Worm (Caenorhabditis elegans) whole organism, L4 larva: ENCODE measurements around the gene C16C8.14.

Source experiments
- D1046.2 ChIP-seq: fragments of 200-800 bp; sonication (Bioruptor generic); IDR thresholded peaks from 2 replicates; pipeline ENCODE4 v1.3.6; 2022; ENCODE audit warnings: missing genetic modification characterization, missing compliant biosample characterization
- F26F4.8 ChIP-seq: fragments of 200-800 bp; sonication (Bioruptor generic); conservative IDR thresholded peaks from 2 replicates; pipeline ENCODE4 v1.3.6; 2022; ENCODE audit warnings: missing genetic modification characterization, missing compliant biosample characterization
- F44E2.7 ChIP-seq: fragments of 200-800 bp; sonication (Bioruptor generic); IDR thresholded peaks from 2 replicates; pipeline ENCODE4 v2.1.2; 2022; ENCODE audit warnings: missing genetic modification characterization, missing compliant biosample characterization
- F49E8.2 ChIP-seq: sonication (generic microtip); optimal IDR thresholded peaks from 2 replicates; lab custom pipeline; 2016; ENCODE audit warnings: missing compliant biosample characterization, mild to moderate bottlenecking, missing genetic modification characterization, borderline replicate concordance
- Y105C5A.15 ChIP-seq: fragments of 200-800 bp; sonication (Bioruptor generic); IDR thresholded peaks from 2 replicates; pipeline ENCODE4 v1.3.6; 2022; ENCODE audit warnings: missing genetic modification characterization, missing compliant biosample characterization
- Y48G9A.11 ChIP-seq: fragments of 200-800 bp; sonication (Bioruptor generic); IDR thresholded peaks from 2 replicates; pipeline ENCODE4 v1.3.6; 2022; ENCODE audit warnings: missing genetic modification reagents, missing genetic modification characterization, missing compliant biosample characterization
- ZK337.2 ChIP-seq: fragments of 200-800 bp; sonication (Bioruptor generic); IDR thresholded peaks from 2 replicates; pipeline ENCODE4 v1.3.6; 2022; ENCODE audit warnings: missing genetic modification reagents, missing genetic modification characterization, missing compliant biosample characterization
- aly-2 ChIP-seq: sonication (generic microtip); optimal IDR thresholded peaks from 2 replicates; lab custom pipeline; 2018; ENCODE audit warnings: missing biosample characterization, missing genetic modification characterization
- ceh-62 ChIP-seq: sonication (generic microtip); optimal IDR thresholded peaks from 2 replicates; lab custom pipeline; 2017; ENCODE audit warnings: missing biosample characterization, missing genetic modification characterization
- ceh-82 ChIP-seq: sonication (generic microtip); optimal IDR thresholded peaks from 2 replicates; lab custom pipeline; 2017; ENCODE audit warnings: missing biosample characterization, missing genetic modification characterization
- ces-1 ChIP-seq: fragments of 150-350 bp; sonication (generic microtip); optimal IDR thresholded peaks from 4 replicates; lab custom pipeline; 2014; ENCODE audit warnings: missing biosample characterization, missing genetic modification reagents, missing genetic modification characterization
- cey-2 ChIP-seq: sonication (generic microtip); optimal IDR thresholded peaks from 3 replicates; lab custom pipeline; 2017; ENCODE audit warnings: missing genetic modification characterization, mild to moderate bottlenecking, missing compliant biosample characterization, antibody characterized with exemption, borderline replicate concordance; ENCODE audit not compliant: insufficient read depth
- ctbp-1 ChIP-seq: fragments of 200-800 bp; sonication (Bioruptor generic); IDR thresholded peaks from 2 replicates; pipeline ENCODE4 v1.3.6; 2022; ENCODE audit warnings: missing genetic modification reagents, missing genetic modification characterization, missing compliant biosample characterization
- daf-19 ChIP-seq: fragments of 200-800 bp; sonication (Bioruptor generic); conservative IDR thresholded peaks from 2 replicates; pipeline ENCODE4 v1.3.6; 2022; ENCODE audit warnings: missing genetic modification characterization, missing compliant biosample characterization
- daf-8 ChIP-seq: fragments of 200-800 bp; sonication (Bioruptor generic); IDR thresholded peaks from 2 replicates; pipeline ENCODE4 v1.3.6; 2022; ENCODE audit warnings: missing genetic modification characterization, missing compliant biosample characterization
- dmd-6 ChIP-seq: fragments of 200-800 bp; sonication (Bioruptor generic); IDR thresholded peaks from 2 replicates; pipeline ENCODE4 v1.3.6; 2022; ENCODE audit warnings: missing genetic modification reagents, missing genetic modification characterization, missing compliant biosample characterization
- dmd-8 ChIP-seq: fragments of 200-800 bp; sonication (Bioruptor generic); IDR thresholded peaks from 2 replicates; pipeline ENCODE4 v1.3.6; 2022; ENCODE audit warnings: missing genetic modification characterization, missing compliant biosample characterization
- duxl-1 ChIP-seq: sonication (generic microtip); optimal IDR thresholded peaks from 2 replicates; lab custom pipeline; 2016; ENCODE audit warnings: mild to moderate bottlenecking, missing genetic modification characterization, moderate library complexity, missing compliant biosample characterization; ENCODE audit not compliant: poor library complexity
- dve-1 ChIP-seq: sonication (generic microtip); optimal IDR thresholded peaks from 2 replicates; lab custom pipeline; 2017; ENCODE audit warnings: antibody characterized with exemption, mild to moderate bottlenecking, missing genetic modification characterization, missing compliant biosample characterization; ENCODE audit not compliant: insufficient read depth
- egl-43 ChIP-seq: fragments of 200-800 bp; sonication (Bioruptor generic); IDR thresholded peaks from 2 replicates; pipeline ENCODE4 v1.3.6; 2022; ENCODE audit warnings: missing genetic modification reagents, missing genetic modification characterization, missing compliant biosample characterization
- gei-8 ChIP-seq: fragments of 200-800 bp; sonication (Bioruptor generic); optimal IDR thresholded peaks from 2 replicates; lab custom pipeline; 2018; ENCODE audit warnings: mild to moderate bottlenecking, missing genetic modification characterization, missing compliant biosample characterization
- hif-1 ChIP-seq, 2 experiments: sonication (generic microtip); optimal IDR thresholded peaks; 2 replicates each; lab custom pipeline; 2016 to 2017; ENCODE audit warnings: missing compliant biosample characterization in 2 of 2, missing genetic modification characterization in 2 of 2, missing genetic modification reagents in 2 of 2, missing genotype in 2 of 2, mild to moderate bottlenecking in 1 of 2
- hlh-30 ChIP-seq: sonication (generic microtip); optimal IDR thresholded peaks from 2 replicates; lab custom pipeline; 2017; ENCODE audit warnings: antibody characterized with exemption, mild to moderate bottlenecking, missing genetic modification characterization, missing compliant biosample characterization; ENCODE audit not compliant: insufficient read depth
- lim-7 ChIP-seq: fragments of 200-800 bp; sonication (Bioruptor generic); IDR thresholded peaks from 2 replicates; pipeline ENCODE4 v1.3.6; 2022; ENCODE audit warnings: missing genetic modification characterization, missing compliant biosample characterization
- lin-1 ChIP-seq: fragments of 200-800 bp; sonication (Bioruptor generic); IDR thresholded peaks from 2 replicates; pipeline ENCODE4 v1.3.6; 2022; ENCODE audit warnings: missing genetic modification reagents, missing genetic modification characterization, missing compliant biosample characterization
- lin-15B ChIP-seq: fragments of 150-350 bp; sonication (generic microtip); optimal IDR thresholded peaks from 3 replicates; lab custom pipeline; 2014; ENCODE audit warnings: missing biosample characterization, missing genetic modification characterization
- lin-29 ChIP-seq: fragments of 200-800 bp; sonication (Bioruptor generic); IDR thresholded peaks from 2 replicates; pipeline ENCODE4 v1.3.6; 2022; ENCODE audit warnings: missing genetic modification reagents, missing genetic modification characterization, missing compliant biosample characterization
- lin-38 ChIP-seq: fragments of 200-800 bp; sonication (Bioruptor generic); IDR thresholded peaks from 2 replicates; pipeline ENCODE4 v1.3.6; 2022; ENCODE audit warnings: missing genetic modification reagents, missing genetic modification characterization, missing compliant biosample characterization
- lin-39 ChIP-seq: fragments of 150-350 bp; optimal IDR thresholded peaks from 2 replicates; lab custom pipeline; 2014; ENCODE audit warnings: missing biosample characterization, missing genetic modification reagents, missing genetic modification characterization
- lir-3 ChIP-seq: sonication (generic microtip); optimal IDR thresholded peaks from 2 replicates; lab custom pipeline; 2016; ENCODE audit warnings: mild to moderate bottlenecking, missing genetic modification characterization, missing compliant biosample characterization
- lsy-2 ChIP-seq, 2 experiments: fragments of 150-350 bp in 1 of 2; sonication (generic microtip) in 1 of 2; optimal IDR thresholded peaks; 2 replicates each; lab custom pipeline; 2014 to 2017; ENCODE audit warnings: missing biosample characterization in 2 of 2, missing genetic modification characterization in 2 of 2
- mdt-29 ChIP-seq: fragments of 200-800 bp; sonication (Bioruptor generic); IDR thresholded peaks from 2 replicates; pipeline ENCODE4 v1.3.6; 2022; ENCODE audit warnings: missing genetic modification reagents, missing genetic modification characterization, missing compliant biosample characterization
- mes-2 ChIP-seq: sonication (generic microtip); optimal IDR thresholded peaks from 2 replicates; lab custom pipeline; 2016; ENCODE audit warnings: missing genotype, mild to moderate bottlenecking, missing genetic modification characterization, missing compliant biosample characterization; ENCODE audit not compliant: poor library complexity, severe bottlenecking
- nhr-10 ChIP-seq: fragments of 150-350 bp; optimal IDR thresholded peaks from 2 replicates; lab custom pipeline; 2014; ENCODE audit warnings: missing biosample characterization, missing genetic modification characterization
- nhr-111 ChIP-seq: fragments of 200-800 bp; sonication (Bioruptor generic); optimal IDR thresholded peaks from 2 replicates; lab custom pipeline; 2018; ENCODE audit warnings: mild to moderate bottlenecking, missing genetic modification characterization, missing compliant biosample characterization
- nhr-25 ChIP-seq: sonication (generic microtip); optimal IDR thresholded peaks from 2 replicates; lab custom pipeline; 2017; ENCODE audit warnings: missing genetic modification characterization, mild to moderate bottlenecking, missing compliant biosample characterization, antibody characterized with exemption, moderate library complexity, borderline replicate concordance; ENCODE audit not compliant: insufficient read depth
- nhr-28 ChIP-seq: fragments of 150-350 bp; optimal IDR thresholded peaks from 2 replicates; lab custom pipeline; 2014; ENCODE audit warnings: missing biosample characterization, missing genetic modification characterization
- nhr-76 ChIP-seq: fragments of 150-350 bp; optimal IDR thresholded peaks from 2 replicates; lab custom pipeline; 2014; ENCODE audit warnings: missing biosample characterization, missing genetic modification characterization
- nhr-77 ChIP-seq: fragments of 150-350 bp; optimal IDR thresholded peaks from 2 replicates; lab custom pipeline; 2014; ENCODE audit warnings: missing biosample characterization, missing genetic modification characterization
- pha-4 ChIP-seq, 2 experiments: fragments of 150-350 bp in 1 of 2; fragments of 200-800 bp in 1 of 2; sonication (Bioruptor generic) in 1 of 2; IDR thresholded peaks in 1 of 2; optimal IDR thresholded peaks in 1 of 2; 2 replicates each; pipeline versions ENCODE4 v1.3.6 to Lab custom; 2014 to 2022; ENCODE audit warnings: missing genetic modification characterization in 2 of 2, missing genetic modification reagents in 2 of 2, missing biosample characterization in 1 of 2, missing compliant biosample characterization in 1 of 2
- pqm-1 ChIP-seq: sonication (generic microtip); optimal IDR thresholded peaks from 2 replicates; lab custom pipeline; 2017; ENCODE audit warnings: missing biosample characterization, missing genetic modification characterization
- rbr-2 ChIP-seq: sonication (generic microtip); optimal IDR thresholded peaks from 2 replicates; lab custom pipeline; 2016; ENCODE audit warnings: missing genotype, missing genetic modification characterization, missing compliant biosample characterization
- skn-1 ChIP-seq: fragments of 150-350 bp; optimal IDR thresholded peaks from 2 replicates; lab custom pipeline; 2014; ENCODE audit warnings: missing biosample characterization, missing genetic modification characterization
- tag-97 ChIP-seq: fragments of 200-800 bp; sonication (Bioruptor generic); IDR thresholded peaks from 2 replicates; pipeline ENCODE4 v1.3.6; 2022; ENCODE audit warnings: missing genetic modification characterization, missing compliant biosample characterization
- tra-1 ChIP-seq: fragments of 200-800 bp; sonication (Bioruptor generic); IDR thresholded peaks from 2 replicates; pipeline ENCODE4 v1.3.6; 2022; ENCODE audit warnings: missing genetic modification reagents, missing genetic modification characterization, missing compliant biosample characterization
- unc-39 ChIP-seq: sonication (generic microtip); optimal IDR thresholded peaks from 2 replicates; lab custom pipeline; 2017; ENCODE audit warnings: missing biosample characterization, missing genetic modification characterization
- unc-62 ChIP-seq, 3 experiments: fragments of 150-350 bp in 1 of 3; sonication (generic microtip); optimal IDR thresholded peaks in 2 of 3; peaks in 1 of 3; 1 replicate in 1 of 3; 2 replicates in 2 of 3; lab custom pipeline; 2014 to 2017; ENCODE audit warnings: missing biosample characterization in 3 of 3, missing genetic modification characterization in 3 of 3, missing genetic modification reagents in 3 of 3, missing genotype in 1 of 3
- zip-11 ChIP-seq: fragments of 200-800 bp; sonication (Bioruptor generic); IDR thresholded peaks from 2 replicates; pipeline ENCODE4 v1.3.6; 2022; ENCODE audit warnings: missing genetic modification characterization, missing compliant biosample characterization

Gene C16C8.14

DNA sequence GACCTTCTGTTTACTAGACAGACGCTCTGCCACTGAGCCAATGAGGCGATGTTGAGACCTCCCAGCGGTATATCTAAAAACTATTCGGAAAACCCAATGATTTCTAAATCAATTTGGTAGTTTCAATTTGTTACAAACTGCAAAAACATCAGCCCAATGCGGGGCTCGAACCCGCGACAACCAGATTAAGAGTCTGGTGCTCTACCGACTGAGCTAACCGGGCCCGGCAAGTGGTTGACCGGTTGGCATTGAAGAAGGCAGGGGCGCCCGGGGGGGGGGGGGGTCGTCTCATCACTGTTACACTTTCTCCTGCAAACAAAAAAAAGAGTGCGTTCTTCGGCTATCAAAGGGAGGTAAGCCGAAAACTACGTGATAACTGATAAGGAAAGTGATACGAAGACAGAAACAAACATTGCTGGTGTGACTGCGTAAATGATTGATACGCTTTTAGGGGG lies 10.3 kb upstream of the C16C8.14 start (continued):
- TF ChIP-seq lin-29 (GFP tag; lab: Robert Waterston, UW), result no peak
- TF ChIP-seq rbr-2 (tag; lab: Kevin White, UChicago), result peak; percentile 48
- TF ChIP-seq nhr-10 (tag; lab: Kevin White, UChicago), result no peak
- peak; percentile 84 for TF ChIP-seq Y48G9A.11
- TF ChIP-seq F49E8.2 (tag; lab: Kevin White, UChicago), result peak; percentile 8
- TF ChIP-seq F44E2.7 (GFP tag; lab: Robert Waterston, UW), result peak; percentile 77; the same call in 1 of the 2 replicates
- no peak for TF ChIP-seq skn-1
- no peak for TF ChIP-seq lin-15B (tag; lab: Kevin White, UChicago)
- TF ChIP-seq daf-19 (GFP tag; lab: Robert Waterston, UW), result no peak; the same call in 1 of the 2 replicates
- TF ChIP-seq zip-11 (GFP tag; lab: Robert Waterston, UW), result no peak
- no peak for TF ChIP-seq nhr-76 (tag; lab: Kevin White, UChicago)
- TF ChIP-seq D1046.2 (GFP tag; lab: Robert Waterston, UW), result peak; percentile 77; the same call in 1 of the 2 replicates
- TF ChIP-seq aly-2 (tag; lab: Kevin White, UChicago), result no peak
- TF ChIP-seq pqm-1 (tag; lab: Kevin White, UChicago), result peak; percentile 67
- TF ChIP-seq tra-1 (GFP tag; lab: Robert Waterston, UW), result peak; percentile 90
- no peak for TF ChIP-seq lin-39 (tag; lab: Kevin White, UChicago)
- TF ChIP-seq dmd-8 (GFP tag; lab: Robert Waterston, UW), result peak; percentile 91
- peak; percentile 37 for TF ChIP-seq mes-2 (tag; lab: Kevin White, UChicago)
- peak; percentile 86 for TF ChIP-seq mdt-29
- peak; percentile 91 for TF ChIP-seq gei-8 (GFP tag; lab: Kevin White, UChicago)
- TF ChIP-seq lir-3 (tag; lab: Kevin White, UChicago), result peak; percentile 48
- TF ChIP-seq dmd-6 (GFP tag; lab: Robert Waterston, UW), result peak; percentile 81
- TF ChIP-seq lsy-2 (tag; optimal IDR thresholded peaks at IDR 0.05; lab: Kevin White, UChicago), result peak in 1 of 2 experiments; percentile 63
- no peak for TF ChIP-seq nhr-25 (tag; lab: Kevin White, UChicago)
- TF ChIP-seq nhr-111 (GFP tag; lab: Kevin White, UChicago), result no peak
- no peak for TF ChIP-seq unc-62 (GFP tag; optimal IDR thresholded peaks at IDR 0.05 in 1 of 2; lab: Kevin White, UChicago)
- TF ChIP-seq unc-62 (tag; optimal IDR thresholded peaks at IDR 0.05; lab: Kevin White, UChicago), result no peak
- TF ChIP-seq ceh-62 (tag; lab: Kevin White, UChicago), result no peak
- TF ChIP-seq hif-1 (tag; optimal IDR thresholded peaks at IDR 0.05; lab: Kevin White, UChicago), result peak in 1 of 2 experiments; percentile 52
- peak; percentile 68 for TF ChIP-seq nhr-28 (tag; lab: Kevin White, UChicago)
- peak; percentile 81 for TF ChIP-seq F26F4.8
- peak; percentile 73 for TF ChIP-seq duxl-1 (tag; lab: Kevin White, UChicago)
- peak; percentile 84; the same call in 1 of the 2 replicates for TF ChIP-seq Y105C5A.15 (GFP tag; lab: Robert Waterston, UW)
- TF ChIP-seq ces-1 (GFP tag; lab: Kevin White, UChicago), result no peak
- TF ChIP-seq lin-38 (GFP tag; lab: Robert Waterston, UW), result peak; percentile 81
- no peak for TF ChIP-seq tag-97
- TF ChIP-seq cey-2, result no peak
- TF ChIP-seq unc-39 (tag; lab: Kevin White, UChicago), result no peak
- TF ChIP-seq lin-1 (GFP tag; lab: Robert Waterston, UW), result 0 out of 2 replicates have a peak, but pooled peaks have one; percentile 65
- no peak for TF ChIP-seq ceh-82 (tag; lab: Kevin White, UChicago)
- peak; percentile 30 for TF ChIP-seq hlh-30 (tag; lab: Kevin White, UChicago)
- TF ChIP-seq ZK337.2 (GFP tag; lab: Robert Waterston, UW), result no peak
- TF ChIP-seq daf-8 (GFP tag; lab: Robert Waterston, UW), result no peak
- TF ChIP-seq dve-1, result peak; percentile 55
- peak; percentile 85 for TF ChIP-seq pha-4 (GFP tag; IDR thresholded peaks at IDR 0.05; lab: Robert Waterston, UW)
- no peak for TF ChIP-seq pha-4 (tag; optimal IDR thresholded peaks at IDR 0.05; lab: Kevin White, UChicago)
- peak; percentile 72; the same call in 1 of the 2 replicates for TF ChIP-seq lim-7
- TF ChIP-seq ctbp-1 (GFP tag; lab: Robert Waterston, UW), result peak; percentile 67
- TF ChIP-seq egl-43 (GFP tag; lab: Robert Waterston, UW), result peak; percentile 87
- no peak for TF ChIP-seq nhr-77 (tag; lab: Kevin White, UChicago)
